Worm (Caenorhabditis elegans) whole organism, young adult: ENCODE results near the gene unc-97.

Experiments
- B0336.3 ChIP-seq: fragments of 200-800 bp; sonication (Bioruptor generic); IDR thresholded peaks from 2 replicates; pipeline ENCODE4 v1.3.6; 2022; ENCODE audit warnings: missing genetic modification characterization, missing compliant biosample characterization
- D2030.7 ChIP-seq: fragments of 200-800 bp; sonication (Bioruptor generic); IDR thresholded peaks from 2 replicates; pipeline ENCODE4 v1.3.6; 2022; ENCODE audit warnings: missing genetic modification reagents, missing genetic modification characterization, missing compliant biosample characterization
- F22D6.2 ChIP-seq: sonication (generic microtip); optimal IDR thresholded peaks from 2 replicates; lab custom pipeline; 2016; ENCODE audit warnings: mild to moderate bottlenecking, missing genetic modification characterization, missing compliant biosample characterization
- F37B4.10 ChIP-seq: fragments of 200-800 bp; sonication (Bioruptor generic); IDR thresholded peaks from 2 replicates; pipeline ENCODE4 v1.3.6; 2022; ENCODE audit warnings: missing genetic modification characterization, missing compliant biosample characterization
- F52B5.7 ChIP-seq: sonication (generic microtip); optimal IDR thresholded peaks from 2 replicates; lab custom pipeline; 2016; ENCODE audit warnings: mild to moderate bottlenecking, missing genetic modification characterization, missing compliant biosample characterization
- F55B11.4 ChIP-seq: sonication (generic microtip); optimal IDR thresholded peaks from 2 replicates; lab custom pipeline; 2016; ENCODE audit warnings: missing compliant biosample characterization, missing genetic modification characterization, borderline replicate concordance; ENCODE audit not compliant: insufficient read depth
- F57C9.4 ChIP-seq: sonication (generic microtip); optimal IDR thresholded peaks from 2 replicates; lab custom pipeline; 2017; ENCODE audit warnings: mild to moderate bottlenecking, missing genetic modification characterization, missing compliant biosample characterization
- T07F8.4 ChIP-seq: sonication (generic microtip); optimal IDR thresholded peaks from 2 replicates; lab custom pipeline; 2016; ENCODE audit warnings: mild to moderate bottlenecking, missing genetic modification characterization, moderate library complexity, missing compliant biosample characterization
- Y67H2A.10 ChIP-seq: fragments of 200-800 bp; sonication (Bioruptor generic); conservative IDR thresholded peaks from 2 replicates; pipeline ENCODE4 v1.3.6; 2022; ENCODE audit warnings: missing genetic modification reagents, missing genetic modification characterization, missing compliant biosample characterization
- Y79H2A.3 ChIP-seq: fragments of 200-800 bp; sonication (Bioruptor generic); conservative IDR thresholded peaks from 2 replicates; pipeline ENCODE4 v1.3.6; 2022; ENCODE audit warnings: missing genetic modification reagents, missing genetic modification characterization, missing compliant biosample characterization
- akir-1 ChIP-seq: fragments of 200-800 bp; sonication (Bioruptor generic); optimal IDR thresholded peaks from 2 replicates; lab custom pipeline; 2018; ENCODE audit warnings: mild to moderate bottlenecking, missing genetic modification characterization, moderate library complexity, missing compliant biosample characterization
- ama-1 ChIP-seq, 3 experiments: fragments of 150-350 bp in 1 of 3; sonication (generic microtip) in 2 of 3; optimal IDR thresholded peaks; 2 replicates each; lab custom pipeline; 2014 to 2018; ENCODE audit warnings: missing biosample characterization in 2 of 3, missing genetic modification characterization in 2 of 3, missing genetic modification reagents in 2 of 3
- aptf-3 ChIP-seq: fragments of 200-800 bp; sonication (Bioruptor generic); IDR thresholded peaks from 2 replicates; pipeline ENCODE4 v1.3.6; 2022; ENCODE audit warnings: missing genetic modification characterization, missing compliant biosample characterization
- attf-3 ChIP-seq: fragments of 200-800 bp; sonication (Bioruptor generic); conservative IDR thresholded peaks from 2 replicates; pipeline ENCODE4 v1.3.6; 2022; ENCODE audit warnings: missing genetic modification reagents, missing genetic modification characterization, missing compliant biosample characterization
- ceh-27 ChIP-seq: fragments of 200-800 bp; sonication (Bioruptor generic); optimal IDR thresholded peaks from 2 replicates; lab custom pipeline; 2018; ENCODE audit warnings: mild to moderate bottlenecking, missing genetic modification characterization, moderate library complexity, missing compliant biosample characterization
- ceh-40 ChIP-seq: fragments of 200-800 bp; sonication (Bioruptor generic); IDR thresholded peaks from 2 replicates; pipeline ENCODE4 v1.3.6; 2022; ENCODE audit warnings: missing genetic modification characterization, missing compliant biosample characterization
- ceh-79 ChIP-seq: sonication (generic microtip); optimal IDR thresholded peaks from 2 replicates; lab custom pipeline; 2017; ENCODE audit warnings: mild to moderate bottlenecking, missing genetic modification characterization, missing compliant biosample characterization
- ceh-91 ChIP-seq: fragments of 200-800 bp; sonication (Bioruptor generic); IDR thresholded peaks from 2 replicates; pipeline ENCODE4 v1.3.6; 2022; ENCODE audit warnings: missing genetic modification reagents, missing genetic modification characterization, missing compliant biosample characterization
- dpff-1 ChIP-seq: sonication (generic microtip); optimal IDR thresholded peaks from 2 replicates; lab custom pipeline; 2017; ENCODE audit warnings: mild to moderate bottlenecking, missing genetic modification characterization, missing compliant biosample characterization
- efl-1 ChIP-seq: fragments of 150-350 bp; optimal IDR thresholded peaks from 2 replicates; lab custom pipeline; 2014; ENCODE audit warnings: missing biosample characterization, missing genetic modification reagents, missing genetic modification characterization
- hlh-12 ChIP-seq: sonication (generic microtip); optimal IDR thresholded peaks from 2 replicates; lab custom pipeline; 2016; ENCODE audit warnings: missing genetic modification characterization, missing compliant biosample characterization
- hsf-1 ChIP-seq: fragments of 200-800 bp; sonication (Bioruptor generic); IDR thresholded peaks from 2 replicates; pipeline ENCODE4 v1.3.6; 2022; ENCODE audit warnings: missing genetic modification reagents, missing genetic modification characterization, missing compliant biosample characterization
- lin-35 ChIP-seq, 3 experiments: fragments of 150-350 bp in 2 of 3; sonication (generic microtip) in 1 of 3; optimal IDR thresholded peaks; 2 replicates each; lab custom pipeline; 2014 to 2018; ENCODE audit warnings: missing biosample characterization in 3 of 3, missing genetic modification characterization in 3 of 3, missing genetic modification reagents in 3 of 3
- lin-40 ChIP-seq: sonication (generic microtip); optimal IDR thresholded peaks from 2 replicates; lab custom pipeline; 2016; ENCODE audit warnings: missing genetic modification characterization, mild to moderate bottlenecking, missing compliant biosample characterization, missing genotype, missing genetic modification reagents
- lin-54 ChIP-seq: fragments of 200-800 bp; sonication (Bioruptor generic); optimal IDR thresholded peaks from 2 replicates; lab custom pipeline; 2018; ENCODE audit warnings: mild to moderate bottlenecking, missing genetic modification characterization, missing compliant biosample characterization
- lir-1 ChIP-seq: fragments of 200-800 bp; sonication (Bioruptor generic); conservative IDR thresholded peaks from 2 replicates; pipeline ENCODE4 v1.3.6; 2022; ENCODE audit warnings: missing genetic modification reagents, missing genetic modification characterization, missing compliant biosample characterization
- lsl-1 ChIP-seq: fragments of 200-800 bp; sonication (Bioruptor generic); optimal IDR thresholded peaks from 2 replicates; lab custom pipeline; 2018; ENCODE audit warnings: mild to moderate bottlenecking, missing genetic modification characterization, moderate library complexity, missing compliant biosample characterization
- madf-10 ChIP-seq: sonication (generic microtip); optimal IDR thresholded peaks from 2 replicates; lab custom pipeline; 2016; ENCODE audit warnings: mild to moderate bottlenecking, missing genetic modification characterization, missing compliant biosample characterization
- madf-3 ChIP-seq: fragments of 200-800 bp; sonication (Bioruptor generic); IDR thresholded peaks from 2 replicates; pipeline ENCODE4 v1.3.6; 2022; ENCODE audit warnings: missing genetic modification reagents, missing genetic modification characterization, missing compliant biosample characterization
- mcd-1 ChIP-seq: fragments of 200-800 bp; sonication (Bioruptor generic); IDR thresholded peaks from 2 replicates; pipeline ENCODE4 v1.3.6; 2022; ENCODE audit warnings: missing genetic modification reagents, missing genetic modification characterization, missing compliant biosample characterization
- mel-28 ChIP-seq: sonication (generic microtip); optimal IDR thresholded peaks from 2 replicates; lab custom pipeline; 2016; ENCODE audit warnings: borderline replicate concordance, mild to moderate bottlenecking, missing genetic modification characterization, missing compliant biosample characterization
- mxl-1 ChIP-seq: sonication (generic microtip); optimal IDR thresholded peaks from 2 replicates; lab custom pipeline; 2016; ENCODE audit warnings: missing genetic modification characterization, missing compliant biosample characterization
- rec-8 ChIP-seq, 2 experiments: sonication (generic microtip); optimal IDR thresholded peaks; 2 replicates each; lab custom pipeline; 2016; ENCODE audit warnings: mild to moderate bottlenecking in 2 of 2, missing genetic modification characterization in 2 of 2, missing genetic modification reagents in 2 of 2, missing genotype in 2 of 2, missing biosample characterization in 1 of 2, missing compliant biosample characterization in 1 of 2, moderate library complexity in 1 of 2
- repo-1 ChIP-seq: sonication (generic microtip); optimal IDR thresholded peaks from 2 replicates; lab custom pipeline; 2017; ENCODE audit warnings: mild to moderate bottlenecking, missing genetic modification characterization, missing compliant biosample characterization
- tbp1 ChIP-seq: fragments of 200-800 bp; sonication (Bioruptor generic); optimal IDR thresholded peaks from 2 replicates; lab custom pipeline; 2018; ENCODE audit warnings: mild to moderate bottlenecking, missing genetic modification characterization, missing compliant biosample characterization
- tlf-1 ChIP-seq: fragments of 200-800 bp; sonication (Bioruptor generic); optimal IDR thresholded peaks from 2 replicates; lab custom pipeline; 2018; ENCODE audit warnings: mild to moderate bottlenecking, missing genetic modification characterization, missing compliant biosample characterization
- zim-3 ChIP-seq: sonication (generic microtip); optimal IDR thresholded peaks from 2 replicates; lab custom pipeline; 2017; ENCODE audit warnings: mild to moderate bottlenecking, missing genetic modification characterization, moderate library complexity, missing compliant biosample characterization
- ztf-22 ChIP-seq: fragments of 200-800 bp; sonication (Bioruptor generic); optimal IDR thresholded peaks from 2 replicates; lab custom pipeline; 2018; ENCODE audit warnings: mild to moderate bottlenecking, missing genetic modification characterization, moderate library complexity, missing compliant biosample characterization
- ztf-26 ChIP-seq: sonication (generic microtip); optimal IDR thresholded peaks from 2 replicates; lab custom pipeline; 2017; ENCODE audit warnings: missing genetic modification characterization, missing compliant biosample characterization
- ztf-6 ChIP-seq: fragments of 200-800 bp; sonication (Bioruptor generic); IDR thresholded peaks from 2 replicates; pipeline ENCODE4 v1.3.6; 2022; ENCODE audit warnings: missing genetic modification reagents, missing genetic modification characterization, missing compliant biosample characterization

Gene unc-97

ce11 chrX:5631008-5631407, 38.1 kb downstream of the unc-97 start:
- TF ChIP-seq ztf-26 (tag; lab: Kevin White, UChicago) (peak; percentile 9), mxl-1 (tag; lab: Kevin White, UChicago) (no peak)

- TF ChIP-seq Y79H2A.3 (no peak), rec-8 (tag; optimal IDR thresholded peaks at IDR 0.05; lab: Kevin White, UChicago) (no peak), tbp1 (GFP tag; lab: Kevin White, UChicago) (no peak), F55B11.4 (tag; lab: Kevin White, UChicago) (no peak), lin-54 (GFP tag; lab: Kevin White, UChicago) (no peak), ceh-27 (GFP tag; lab: Kevin White, UChicago) (no peak), ama-1 (optimal IDR thresholded peaks at IDR 0.05; lab: Kevin White, UChicago) (no peak), ama-1 (GFP tag; optimal IDR thresholded peaks at IDR 0.05; lab: Kevin White, UChicago) (no peak), mcd-1 (GFP tag; lab: Robert Waterston, UW) (no peak), zim-3 (tag; lab: Kevin White, UChicago) (no peak), madf-10 (tag; lab: Kevin White, UChicago) (no peak), Y67H2A.10 (GFP tag; lab: Robert Waterston, UW) (no peak), hsf-1 (GFP tag; lab: Robert Waterston, UW) (no peak)
These were observed 38.7 kb downstream of the unc-97 start, which contains the start of gene T22B7.8 for ce11 chrX:5631626-5632025. TSS of gene T22B7.8 (plus strand) at chrX:5631926.

ce11 chrX:5639562-5639961, 46.6 kb downstream of the unc-97 start:
- TF ChIP-seq dpff-1 (tag; lab: Kevin White, UChicago) (no peak), aptf-3 (GFP tag; lab: Robert Waterston, UW) (no peak), F57C9.4 (tag; lab: Kevin White, UChicago) (no peak), ztf-22 (GFP tag; lab: Kevin White, UChicago) (no peak), F22D6.2 (no peak), lin-35 (GFP tag; optimal IDR thresholded peaks at IDR 0.05; lab: Kevin White, UChicago) (no peak), madf-3 (GFP tag; lab: Robert Waterston, UW) (no peak), tlf-1 (GFP tag; lab: Kevin White, UChicago) (no peak), ceh-79 (tag; lab: Kevin White, UChicago) (no peak), Y67H2A.10 (GFP tag; lab: Robert Waterston, UW) (no peak), hlh-12 (tag; lab: Kevin White, UChicago) (no peak), efl-1 (GFP tag; lab: Kevin White, UChicago) (no peak), F55B11.4 (tag; lab: Kevin White, UChicago) (no peak), F52B5.7 (tag; lab: Kevin White, UChicago) (no peak)

- no peak for TF ChIP-seq repo-1 (tag; lab: Kevin White, UChicago)
- TF ChIP-seq D2030.7 (GFP tag; lab: Robert Waterston, UW): no peak
- no peak for TF ChIP-seq madf-10 (tag; lab: Kevin White, UChicago)
These were observed 48.4 kb downstream of the unc-97 start, which contains the start of gene T22B7.4 for ce11 chrX:5641315-5641714. TSS of gene T22B7.4 (minus strand) at chrX:5641415.

DNA sequence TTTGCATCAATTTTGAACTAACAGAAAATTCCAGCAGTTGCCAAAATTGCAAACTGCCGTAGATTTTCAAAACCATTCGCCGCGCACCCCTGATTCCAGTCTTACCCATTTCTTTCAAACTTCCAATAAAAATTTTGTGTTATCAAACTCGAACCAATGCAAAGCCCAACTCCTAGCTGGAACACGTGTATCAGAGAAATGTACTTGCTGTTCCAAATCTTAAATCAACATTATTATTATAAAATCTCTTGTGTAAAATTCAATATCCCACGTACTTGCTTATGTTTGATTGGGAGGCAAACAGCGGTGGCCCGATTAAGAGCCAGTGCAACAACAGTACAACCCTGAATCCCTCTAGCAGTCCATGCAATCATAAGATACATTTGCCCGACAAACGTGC, 51.2 kb downstream of the unc-97 start:
- no peak for TF ChIP-seq ztf-6 (GFP tag; lab: Robert Waterston, UW)
- no peak for TF ChIP-seq lin-40 (tag; lab: Kevin White, UChicago)
- no peak for TF ChIP-seq rec-8 (tag; optimal IDR thresholded peaks at IDR 0.05; lab: Kevin White, UChicago)
- no peak for TF ChIP-seq lsl-1 (GFP tag; lab: Kevin White, UChicago)
- no peak for TF ChIP-seq tbp1 (GFP tag; lab: Kevin White, UChicago)
- TF ChIP-seq ceh-91 (GFP tag; lab: Robert Waterston, UW): no peak
- TF ChIP-seq mel-28 (tag; lab: Kevin White, UChicago): no peak
- no peak for TF ChIP-seq F37B4.10 (GFP tag; lab: Robert Waterston, UW)
- TF ChIP-seq T07F8.4 (tag; lab: Kevin White, UChicago): no peak
- TF ChIP-seq efl-1 (GFP tag; lab: Kevin White, UChicago): no peak
- no peak for TF ChIP-seq attf-3
- TF ChIP-seq F57C9.4 (tag; lab: Kevin White, UChicago): no peak
- no peak for TF ChIP-seq lir-1 (GFP tag; lab: Robert Waterston, UW)
- no peak for TF ChIP-seq ceh-40 (GFP tag; lab: Robert Waterston, UW)
- TF ChIP-seq akir-1 (GFP tag; lab: Kevin White, UChicago): no peak
- no peak for TF ChIP-seq B0336.3 (GFP tag; lab: Robert Waterston, UW)
- no peak for TF ChIP-seq hlh-12 (tag; lab: Kevin White, UChicago)
- no peak for TF ChIP-seq D2030.7 (GFP tag; lab: Robert Waterston, UW)
